Fruit fly (Drosophila melanogaster) whole organism, adult: ENCODE results near the gene CG2004.

ENCODE experiments used
- CG12768 ChIP-seq: fragments of 200-800 bp; sonication (Bioruptor generic); optimal IDR thresholded peaks from 2 replicates; lab custom pipeline; 2017; ENCODE audit warnings: missing biosample characterization, missing genetic modification characterization, mild to moderate bottlenecking, moderate library complexity, missing genetic modification reagents
- CG14711 ChIP-seq: fragments of 200-800 bp; sonication (Bioruptor generic); optimal IDR thresholded peaks from 2 replicates; lab custom pipeline; 2018; ENCODE audit warnings: missing biosample characterization, mild to moderate bottlenecking, missing genetic modification characterization, moderate library complexity
- CG1620 ChIP-seq: fragments of 200-800 bp; sonication (Bioruptor generic); optimal IDR thresholded peaks from 2 replicates; lab custom pipeline; 2016; ENCODE audit warnings: missing biosample characterization, missing genetic modification characterization
- CG33017 ChIP-seq: fragments of 200-800 bp; sonication (Bioruptor generic); optimal IDR thresholded peaks from 2 replicates; lab custom pipeline; 2018; ENCODE audit warnings: missing biosample characterization, mild to moderate bottlenecking, missing genetic modification characterization, moderate library complexity
- CG5204 ChIP-seq: fragments of 200-800 bp; sonication (Bioruptor generic); optimal IDR thresholded peaks from 2 replicates; lab custom pipeline; 2016; ENCODE audit warnings: missing biosample characterization, missing genetic modification characterization
- CG7045 ChIP-seq: fragments of 200-800 bp; sonication (Bioruptor generic); optimal IDR thresholded peaks from 2 replicates; lab custom pipeline; 2017; ENCODE audit warnings: missing biosample characterization, mild to moderate bottlenecking, missing genetic modification characterization
- CG7101 ChIP-seq: fragments of 200-800 bp; sonication (Bioruptor generic); optimal IDR thresholded peaks from 2 replicates; lab custom pipeline; 2018; ENCODE audit warnings: missing biosample characterization, mild to moderate bottlenecking, missing genetic modification characterization, moderate library complexity
- Clk ChIP-seq: fragments of 200-800 bp; sonication (Bioruptor generic); optimal IDR thresholded peaks from 2 replicates; lab custom pipeline; 2017; ENCODE audit warnings: missing biosample characterization, missing genetic modification characterization
- Crg-1 ChIP-seq: fragments of 200-800 bp; sonication (Bioruptor generic); optimal IDR thresholded peaks from 2 replicates; lab custom pipeline; 2016; ENCODE audit warnings: missing biosample characterization, missing genetic modification characterization
- Hr96 ChIP-seq: fragments of 200-800 bp; sonication (Bioruptor generic); optimal IDR thresholded peaks from 2 replicates; lab custom pipeline; 2016; ENCODE audit warnings: missing biosample characterization, missing genetic modification characterization
- Mnt ChIP-seq: fragments of 200-800 bp; sonication (Bioruptor generic); optimal IDR thresholded peaks from 2 replicates; lab custom pipeline; 2016; ENCODE audit warnings: missing biosample characterization, mild to moderate bottlenecking, missing genetic modification characterization
- bab1 ChIP-seq: fragments of 200-800 bp; sonication (Bioruptor generic); optimal IDR thresholded peaks from 3 replicates; lab custom pipeline; 2019; ENCODE audit warnings: missing biosample characterization, mild to moderate bottlenecking, missing genetic modification characterization, moderate library complexity
- cic ChIP-seq: fragments of 200-800 bp; sonication (Bioruptor generic); optimal IDR thresholded peaks from 2 replicates; lab custom pipeline; 2017; ENCODE audit warnings: missing biosample characterization, mild to moderate bottlenecking, missing genetic modification characterization, moderate library complexity
- cnc ChIP-seq, 2 experiments: fragments of >200 bp; optimal IDR thresholded peaks; 2 replicates each; lab custom pipeline; 2017
- ovo ChIP-seq: fragments of 200-800 bp; sonication (Bioruptor generic); optimal IDR thresholded peaks from 2 replicates; lab custom pipeline; 2016; ENCODE audit warnings: missing biosample characterization, missing genetic modification characterization
- pad ChIP-seq: fragments of 200-800 bp; sonication (Bioruptor generic); optimal IDR thresholded peaks from 3 replicates; lab custom pipeline; 2017; ENCODE audit warnings: missing biosample characterization, missing genetic modification characterization, mild to moderate bottlenecking, moderate library complexity, missing genetic modification reagents
- tj ChIP-seq: fragments of 200-800 bp; sonication (Bioruptor generic); optimal IDR thresholded peaks from 3 replicates; lab custom pipeline; 2017; ENCODE audit warnings: missing biosample characterization, mild to moderate bottlenecking, missing genetic modification characterization, moderate library complexity
- toe ChIP-seq: fragments of 200-800 bp; sonication (Bioruptor generic); optimal IDR thresholded peaks from 2 replicates; lab custom pipeline; 2016; ENCODE audit warnings: missing biosample characterization, missing genetic modification characterization

Gene CG2004

DNA sequence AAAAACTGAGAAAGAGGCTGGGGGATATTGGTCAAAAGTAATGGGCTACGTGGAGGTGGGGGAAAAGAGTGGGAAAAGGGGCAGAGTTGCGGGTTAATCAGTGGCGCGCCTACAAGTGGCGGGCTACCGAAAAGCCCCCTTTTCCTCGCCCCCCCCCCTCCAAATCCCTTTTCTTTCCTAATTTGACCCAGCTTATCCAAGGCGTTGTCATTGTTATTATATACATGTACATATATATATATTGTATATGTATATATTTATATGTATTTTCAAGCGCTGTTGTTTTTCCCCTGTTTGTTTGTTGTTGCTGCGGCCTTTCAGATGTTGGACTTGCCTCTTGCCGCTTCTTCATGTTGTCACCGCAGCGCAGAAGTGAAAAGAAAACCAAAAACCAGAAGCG, 47.7 kb downstream of the CG2004 start:
- TF ChIP-seq Crg-1 (GFP tag; lab: Kevin White, UChicago) = no peak
- TF ChIP-seq CG1620 (GFP tag; lab: Kevin White, UChicago) = no peak
- TF ChIP-seq Clk (GFP tag; lab: Kevin White, UChicago) = no peak
- TF ChIP-seq Hr96 (GFP tag; lab: Kevin White, UChicago) = no peak
- no peak for TF ChIP-seq cnc (optimal IDR thresholded peaks at IDR 0.05; lab: Kevin White, UChicago)
- no peak for TF ChIP-seq Mnt (GFP tag; lab: Kevin White, UChicago)
- TF ChIP-seq CG5204 (GFP tag; lab: Kevin White, UChicago) = no peak
- TF ChIP-seq CG7101 (tag; lab: Kevin White, UChicago) = no peak
- no peak for TF ChIP-seq CG7045
- TF ChIP-seq CG33017 = no peak
- TF ChIP-seq pad (GFP tag; lab: Kevin White, UChicago) = no peak
- TF ChIP-seq ovo (GFP tag; lab: Kevin White, UChicago) = no peak
- TF ChIP-seq CG14711 (tag; lab: Kevin White, UChicago) = no peak
- TF ChIP-seq toe (GFP tag; lab: Kevin White, UChicago) = no peak
- TF ChIP-seq tj (GFP tag; lab: Kevin White, UChicago) = no peak
- no peak for TF ChIP-seq cic

dm6 chrX:8665576-8666297, 49.0 kb downstream of the CG2004 start:
- TF ChIP-seq CG7101 (tag; lab: Kevin White, UChicago) (no peak), bab1 (GFP tag; lab: Kevin White, UChicago) (no peak), Mnt (GFP tag; lab: Kevin White, UChicago) (no peak), pad (GFP tag; lab: Kevin White, UChicago) (no peak), CG33017 (no peak)

- TF ChIP-seq CG5204 (GFP tag; lab: Kevin White, UChicago) = no peak
- TF ChIP-seq Crg-1 (GFP tag; lab: Kevin White, UChicago) = no peak
- TF ChIP-seq ovo (GFP tag; lab: Kevin White, UChicago) = no peak
- TF ChIP-seq CG1620 (GFP tag; lab: Kevin White, UChicago) = no peak
- TF ChIP-seq CG12768 (GFP tag; lab: Kevin White, UChicago) = no peak
These were observed 50.9 kb downstream of the CG2004 start for dm6 chrX:8663795-8664194.
